Fruit fly (Drosophila melanogaster) whole organism, embryonic: ENCODE measurements around the gene CG17329.
A peak's percentile ranks its signal among the peaks of the same experiment; 100 is the strongest.

Experiments
- Awh ChIP-seq: fragments of 200-800 bp; sonication (Bioruptor generic); IDR thresholded peaks from 2 replicates; pipeline ENCODE4, ENCODE4 v1.3.6; 2022; ENCODE audit warnings: missing biosample characterization, missing genetic modification characterization
- BEAF-32 ChIP-seq: fragments of 200-800 bp; sonication (Bioruptor generic); optimal IDR thresholded peaks from 3 replicates; lab custom pipeline; 2017; ENCODE audit warnings: missing biosample characterization, missing genetic modification characterization, mild to moderate bottlenecking, moderate library complexity, missing genetic modification reagents
- CG10147 ChIP-seq: fragments of 200-800 bp; sonication (Bioruptor generic); optimal IDR thresholded peaks from 2 replicates; lab custom pipeline; 2019; ENCODE audit warnings: missing biosample characterization, mild to moderate bottlenecking, missing genetic modification characterization, moderate library complexity
- CG10267 ChIP-seq: fragments of 200-800 bp; sonication (Bioruptor generic); optimal IDR thresholded peaks from 2 replicates; lab custom pipeline; 2018; ENCODE audit warnings: missing biosample characterization, mild to moderate bottlenecking, missing genetic modification characterization, moderate library complexity
- CG10366 ChIP-seq: fragments of 200-800 bp; sonication (Bioruptor generic); IDR thresholded peaks from 2 replicates; pipeline ENCODE4 v1.3.6; 2022; ENCODE audit warnings: missing biosample characterization, missing genetic modification characterization
- CG11247 ChIP-seq: fragments of 200-800 bp; sonication (Bioruptor generic); IDR thresholded peaks from 2 replicates; pipeline ENCODE4 v1.3.6; 2022; ENCODE audit warnings: missing biosample characterization, missing genetic modification characterization
- CG12391 ChIP-seq: fragments of 200-800 bp; sonication (Bioruptor generic); optimal IDR thresholded peaks from 3 replicates; lab custom pipeline; 2018; ENCODE audit warnings: missing biosample characterization, mild to moderate bottlenecking, missing genetic modification characterization, moderate library complexity
- CG13287 ChIP-seq: fragments of 200-800 bp; sonication (Bioruptor generic); IDR thresholded peaks from 2 replicates; pipeline ENCODE4 v1.3.6; 2022; ENCODE audit warnings: missing biosample characterization, missing genetic modification characterization; ENCODE audit not compliant: partially characterized antibody
- CG13624 ChIP-seq: fragments of 200-800 bp; sonication (Bioruptor generic); optimal IDR thresholded peaks from 2 replicates; lab custom pipeline; 2016; ENCODE audit warnings: missing biosample characterization, missing genetic modification characterization
- CG14710 ChIP-seq: fragments of 200-800 bp; sonication (Bioruptor generic); optimal IDR thresholded peaks from 3 replicates; lab custom pipeline; 2019; ENCODE audit warnings: missing biosample characterization, mild to moderate bottlenecking, missing genetic modification characterization, moderate library complexity
- CG17359 ChIP-seq: fragments of 200-800 bp; sonication (Bioruptor generic); optimal IDR thresholded peaks from 3 replicates; lab custom pipeline; 2018; ENCODE audit warnings: missing biosample characterization, mild to moderate bottlenecking, missing genetic modification characterization, moderate library complexity
- CG2116 ChIP-seq: fragments of 200-800 bp; sonication (Bioruptor generic); optimal IDR thresholded peaks from 3 replicates; lab custom pipeline; 2018; ENCODE audit warnings: missing biosample characterization, mild to moderate bottlenecking, missing genetic modification characterization
- CG2120 ChIP-seq: fragments of 200-800 bp; sonication (Bioruptor generic); optimal IDR thresholded peaks from 3 replicates; lab custom pipeline; 2016; ENCODE audit warnings: missing biosample characterization, missing genetic modification characterization
- CG2129 ChIP-seq: fragments of 200-800 bp; sonication (Bioruptor generic); IDR thresholded peaks from 2 replicates; pipeline ENCODE4 v1.3.6; 2022; ENCODE audit warnings: missing biosample characterization, missing genetic modification characterization; ENCODE audit not compliant: partially characterized antibody
- CG2712 ChIP-seq: fragments of 200-800 bp; optimal IDR thresholded peaks from 3 replicates; lab custom pipeline; 2019; ENCODE audit warnings: missing biosample characterization, mild to moderate bottlenecking, missing genetic modification characterization, moderate library complexity
- CG31388 ChIP-seq: fragments of 200-800 bp; sonication (Bioruptor generic); optimal IDR thresholded peaks from 2 replicates; lab custom pipeline; 2016; ENCODE audit warnings: missing biosample characterization, missing genetic modification characterization
- CG32532 ChIP-seq: fragments of 200-800 bp; sonication (Bioruptor generic); IDR thresholded peaks from 2 replicates; pipeline ENCODE4 v1.3.6; 2022; ENCODE audit warnings: missing biosample characterization, missing genetic modification characterization
- CG6854 ChIP-seq: fragments of 200-800 bp; sonication (Bioruptor generic); optimal IDR thresholded peaks from 3 replicates; lab custom pipeline; 2017; ENCODE audit warnings: missing biosample characterization, mild to moderate bottlenecking, missing genetic modification characterization
- CG7556 ChIP-seq: fragments of 200-800 bp; sonication (Bioruptor generic); optimal IDR thresholded peaks from 2 replicates; lab custom pipeline; 2017; ENCODE audit warnings: missing biosample characterization, mild to moderate bottlenecking, missing genetic modification characterization
- Camta ChIP-seq: fragments of 200-800 bp; sonication (Bioruptor generic); optimal IDR thresholded peaks from 2 replicates; lab custom pipeline; 2016; ENCODE audit warnings: missing biosample characterization, missing genetic modification characterization
- Dbx ChIP-seq: fragments of 200-800 bp; sonication (Bioruptor generic); IDR thresholded peaks from 3 replicates; pipeline ENCODE4 v1.3.6; 2022; ENCODE audit warnings: missing biosample characterization, missing genetic modification characterization
- Dek ChIP-seq: fragments of 200-800 bp; sonication (Bioruptor generic); optimal IDR thresholded peaks from 3 replicates; lab custom pipeline; 2019; ENCODE audit warnings: missing biosample characterization, mild to moderate bottlenecking, missing genetic modification characterization, moderate library complexity
- Dp ChIP-seq: fragments of 200-800 bp; sonication (Bioruptor generic); optimal IDR thresholded peaks from 2 replicates; lab custom pipeline; 2018; ENCODE audit warnings: missing biosample characterization, mild to moderate bottlenecking, missing genetic modification characterization, moderate library complexity
- E2f2 ChIP-seq: fragments of 200-800 bp; sonication (Bioruptor generic); IDR thresholded peaks from 2 replicates; pipeline ENCODE4 v1.3.6; 2022; ENCODE audit warnings: missing biosample characterization, missing genetic modification characterization
- ERR ChIP-seq: fragments of 200-800 bp; sonication (Bioruptor generic); optimal IDR thresholded peaks from 2 replicates; lab custom pipeline; 2016; ENCODE audit warnings: missing biosample characterization, missing genetic modification characterization
- Hr39 ChIP-seq: fragments of >200 bp; optimal IDR thresholded peaks from 2 replicates; lab custom pipeline; 2017
- MBD-R2 ChIP-seq: fragments of 200-800 bp; sonication (Bioruptor generic); IDR thresholded peaks from 2 replicates; pipeline ENCODE4 v1.3.6; 2022; ENCODE audit warnings: missing biosample characterization, missing genetic modification characterization
- Pdp1 ChIP-seq, 2 experiments: fragments of 200-800 bp; sonication (Bioruptor generic); optimal IDR thresholded peaks; 3 replicates each; lab custom pipeline; 2016; ENCODE audit warnings: missing biosample characterization in 2 of 2, missing genetic modification characterization in 2 of 2, mild to moderate bottlenecking in 1 of 2, moderate library complexity in 1 of 2
- Sin3A ChIP-seq: fragments of >200 bp; optimal IDR thresholded peaks from 2 replicates; lab custom pipeline; 2018
- Trl ChIP-seq, 3 experiments: fragments of >200 bp in 2 of 3; fragments of 200-800 bp in 1 of 3; sonication (Bioruptor generic) in 1 of 3; optimal IDR thresholded peaks; 2 replicates in 1 of 3; 3 replicates in 2 of 3; lab custom pipeline; 2016 to 2017; ENCODE audit warnings: missing biosample characterization in 1 of 3, missing genetic modification characterization in 1 of 3
- Vsx1 ChIP-seq: fragments of 200-800 bp; sonication (Bioruptor generic); optimal IDR thresholded peaks from 2 replicates; lab custom pipeline; 2017; ENCODE audit warnings: missing biosample characterization, mild to moderate bottlenecking, missing genetic modification characterization, missing genetic modification reagents
- Xbp1 ChIP-seq: fragments of 200-800 bp; sonication (Bioruptor generic); optimal IDR thresholded peaks from 3 replicates; lab custom pipeline; 2016; ENCODE audit warnings: missing biosample characterization, mild to moderate bottlenecking, missing genetic modification characterization
- ab ChIP-seq: fragments of 200-800 bp; sonication (Bioruptor generic); optimal IDR thresholded peaks from 2 replicates; lab custom pipeline; 2016; ENCODE audit warnings: missing biosample characterization, missing genetic modification characterization
- ato ChIP-seq: fragments of 200-800 bp; sonication (Bioruptor generic); IDR thresholded peaks from 2 replicates; pipeline ENCODE4 v1.3.6; 2022; ENCODE audit warnings: missing biosample characterization, missing genetic modification characterization; ENCODE audit not compliant: partially characterized antibody
- crol ChIP-seq: fragments of 200-800 bp; sonication (Bioruptor generic); IDR thresholded peaks from 2 replicates; pipeline ENCODE4 v1.3.6; 2022; ENCODE audit warnings: missing biosample characterization, missing genetic modification characterization
- dmrt11E ChIP-seq: fragments of 200-800 bp; sonication (Bioruptor generic); optimal IDR thresholded peaks from 3 replicates; lab custom pipeline; 2018; ENCODE audit warnings: missing biosample characterization, mild to moderate bottlenecking, missing genetic modification characterization, moderate library complexity
- dpn ChIP-seq, 2 experiments: fragments of 200-800 bp; sonication (Bioruptor generic); optimal IDR thresholded peaks; 3 replicates each; lab custom pipeline; 2016; ENCODE audit warnings: missing biosample characterization in 2 of 2, missing genetic modification characterization in 2 of 2
- ftz-f1 ChIP-seq: fragments of 200-800 bp; sonication (Bioruptor generic); optimal IDR thresholded peaks from 2 replicates; lab custom pipeline; 2016; ENCODE audit warnings: missing biosample characterization, missing genetic modification characterization
- gcm2 ChIP-seq: fragments of 200-800 bp; sonication (Bioruptor generic); optimal IDR thresholded peaks from 2 replicates; lab custom pipeline; 2016; ENCODE audit warnings: missing biosample characterization, missing genetic modification characterization
- her ChIP-seq: fragments of 200-800 bp; sonication (Bioruptor generic); optimal IDR thresholded peaks from 2 replicates; lab custom pipeline; 2016; ENCODE audit warnings: missing biosample characterization, missing genetic modification characterization
- hkb ChIP-seq, 2 experiments: fragments of 200-800 bp in 1 of 2; fragments of >200 bp in 1 of 2; sonication (Bioruptor generic) in 1 of 2; IDR thresholded peaks in 1 of 2; optimal IDR thresholded peaks in 1 of 2; 2 replicates each; pipeline versions ENCODE4 v1.3.6 to Lab custom; 2017 to 2022; ENCODE audit warnings: missing biosample characterization in 1 of 2, missing genetic modification characterization in 1 of 2
- insv ChIP-seq, 2 experiments: fragments of 200-800 bp; sonication (Bioruptor generic); optimal IDR thresholded peaks; 3 replicates each; lab custom pipeline; 2016 to 2018; ENCODE audit warnings: missing biosample characterization in 2 of 2, missing genetic modification characterization in 2 of 2
- lbe ChIP-seq: fragments of 200-800 bp; sonication (Bioruptor generic); optimal IDR thresholded peaks from 2 replicates; lab custom pipeline; 2016; ENCODE audit warnings: missing biosample characterization, mild to moderate bottlenecking, missing genetic modification characterization
- lilli ChIP-seq: fragments of 200-800 bp; sonication (Bioruptor generic); optimal IDR thresholded peaks from 3 replicates; lab custom pipeline; 2016; ENCODE audit warnings: missing biosample characterization, missing genetic modification characterization
- pita ChIP-seq: fragments of 200-800 bp; sonication (Bioruptor generic); optimal IDR thresholded peaks from 2 replicates; lab custom pipeline; 2017; ENCODE audit warnings: missing biosample characterization, mild to moderate bottlenecking, missing genetic modification characterization
- ranshi ChIP-seq: fragments of 200-800 bp; sonication (Bioruptor generic); IDR thresholded peaks from 2 replicates; pipeline ENCODE4 v1.3.6; 2022; ENCODE audit warnings: missing biosample characterization, missing genetic modification characterization
- tna ChIP-seq: fragments of 200-800 bp; sonication (Bioruptor generic); IDR thresholded peaks from 2 replicates; pipeline ENCODE4 v1.3.6; 2022; ENCODE audit warnings: missing biosample characterization, missing genetic modification characterization; ENCODE audit not compliant: partially characterized antibody
- tup ChIP-seq: fragments of 200-800 bp; sonication (Bioruptor generic); optimal IDR thresholded peaks from 2 replicates; lab custom pipeline; 2016; ENCODE audit warnings: missing biosample characterization, mild to moderate bottlenecking, missing genetic modification characterization, moderate library complexity
- unc-4 ChIP-seq: fragments of 200-800 bp; sonication (Bioruptor generic); IDR thresholded peaks from 2 replicates; pipeline ENCODE4 v1.3.6; 2022; ENCODE audit warnings: missing biosample characterization, missing genetic modification characterization; ENCODE audit not compliant: partially characterized antibody
- zen ChIP-seq: fragments of 200-800 bp; sonication (Bioruptor generic); optimal IDR thresholded peaks from 3 replicates; lab custom pipeline; 2018; ENCODE audit warnings: missing biosample characterization, mild to moderate bottlenecking, missing genetic modification characterization, moderate library complexity

The CG17329 gene

dm6 chr2L:16310648-16311047, 19.6 kb downstream of the CG17329 start, which contains the start of the genes cni and fzy (continued):
- TF ChIP-seq Sin3A (peak; percentile 86), Dp (GFP tag; lab: Kevin White, UChicago) (peak; percentile 88), CG10147 (GFP tag; lab: Kevin White, UChicago) (peak; percentile 18), Vsx1 (GFP tag; lab: Kevin White, UChicago) (peak; percentile 80), zen (peak; percentile 66), CG2116 (GFP tag; lab: Kevin White, UChicago) (peak; percentile 88), CG10267 (tag; lab: Kevin White, UChicago) (peak; percentile 72), Xbp1 (GFP tag; lab: Kevin White, UChicago) (peak; percentile 21), tup (GFP tag; lab: Kevin White, UChicago) (no peak), E2f2 (peak; percentile 93), her (GFP tag; lab: Kevin White, UChicago) (no peak), Hr39 (no peak), CG2120 (peak; percentile 42), CG14710 (tag; lab: Kevin White, UChicago) (peak; percentile 85), CG2129 (GFP tag; lab: Robert Waterston, UW) (no peak), CG12391 (tag; lab: Kevin White, UChicago) (peak; percentile 74), MBD-R2 (peak; percentile 93), hkb (optimal IDR thresholded peaks at IDR 0.05; lab: Kevin White, UChicago) (peak; percentile 68), hkb (GFP tag; IDR thresholded peaks at IDR 0.05; lab: Robert Waterston, UW) (no peak), Pdp1 (GFP tag; optimal IDR thresholded peaks at IDR 0.05; lab: Kevin White, UChicago) (peak; percentile 1 to 29), insv (GFP tag; optimal IDR thresholded peaks at IDR 0.05; lab: Kevin White, UChicago) (peak in 1 of 2 experiments; percentile 28), Camta (peak; percentile 22), CG13287 (GFP tag; lab: Robert Waterston, UW) (peak; percentile 49; the same call in 1 of the 2 replicates), dpn (GFP tag; optimal IDR thresholded peaks at IDR 0.05; lab: Kevin White, UChicago) (peak in 1 of 2 experiments; percentile 48), CG31388 (no peak), CG10366 (no peak), CG6854 (GFP tag; lab: Kevin White, UChicago) (no peak), lilli (peak; percentile 48), CG7556 (GFP tag; lab: Kevin White, UChicago) (no peak), CG32532 (GFP tag; lab: Robert Waterston, UW) (0 out of 2 replicates have a peak, but pooled peaks have one; percentile 15), lbe (GFP tag; lab: Kevin White, UChicago) (peak; percentile 52), unc-4 (GFP tag; lab: Robert Waterston, UW) (peak; percentile 37; the same call in 1 of the 2 replicates), dmrt11E (tag; lab: Kevin White, UChicago) (peak; percentile 21), ftz-f1 (peak; percentile 93), pita (GFP tag; lab: Kevin White, UChicago) (no peak), Dek (tag; lab: Kevin White, UChicago) (no peak), CG2712 (tag; lab: Kevin White, UChicago) (peak; percentile 63), BEAF-32 (GFP tag; lab: Kevin White, UChicago) (peak; percentile 62), ranshi (GFP tag; lab: Robert Waterston, UW) (no peak), ab (GFP tag; lab: Kevin White, UChicago) (no peak), CG11247 (GFP tag; lab: Robert Waterston, UW) (no peak), Awh (GFP tag; lab: Robert Waterston, UW) (no peak), CG13624 (GFP tag; lab: Kevin White, UChicago) (peak; percentile 11), tna (GFP tag; lab: Robert Waterston, UW) (no peak), gcm2 (GFP tag; lab: Kevin White, UChicago) (no peak), Trl (optimal IDR thresholded peaks at IDR 0.05; lab: Kevin White, UChicago) (no peak), Trl (GFP tag; optimal IDR thresholded peaks at IDR 0.05; lab: Kevin White, UChicago) (no peak), CG17359 (tag; lab: Kevin White, UChicago) (peak; percentile 1), ato (GFP tag; lab: Robert Waterston, UW) (no peak), crol (GFP tag; lab: Robert Waterston, UW) (no peak), ERR (no peak), Dbx (GFP tag; lab: Robert Waterston, UW) (0 out of 3 replicates have a peak, but pooled peaks have one; percentile 32)
